Worm (Caenorhabditis elegans) whole organism, young adult: Measurements from ENCODE around the gene gpa-5.

ENCODE experiments used
- B0261.1 ChIP-seq: sonication (generic microtip); optimal IDR thresholded peaks from 2 replicates; lab custom pipeline; 2016; ENCODE audit warnings: mild to moderate bottlenecking, missing genetic modification characterization, moderate library complexity, missing compliant biosample characterization
- B0336.3 ChIP-seq: fragments of 200-800 bp; sonication (Bioruptor generic); IDR thresholded peaks from 2 replicates; pipeline ENCODE4 v1.3.6; 2022; ENCODE audit warnings: missing genetic modification characterization, missing compliant biosample characterization
- F10E7.11 ChIP-seq: sonication (generic microtip); optimal IDR thresholded peaks from 2 replicates; lab custom pipeline; 2017; ENCODE audit warnings: mild to moderate bottlenecking, missing genetic modification characterization, moderate library complexity, missing compliant biosample characterization
- F23B12.7 ChIP-seq: sonication (generic microtip); optimal IDR thresholded peaks from 2 replicates; lab custom pipeline; 2017; ENCODE audit warnings: missing genetic modification characterization, mild to moderate bottlenecking, missing compliant biosample characterization, antibody characterized with exemption, moderate library complexity; ENCODE audit not compliant: insufficient read depth
- F49E8.2 ChIP-seq: sonication (generic microtip); optimal IDR thresholded peaks from 3 replicates; lab custom pipeline; 2017; ENCODE audit warnings: missing genetic modification characterization, mild to moderate bottlenecking, missing compliant biosample characterization, antibody characterized with exemption, moderate library complexity; ENCODE audit not compliant: insufficient read depth
- F57C9.4 ChIP-seq: sonication (generic microtip); optimal IDR thresholded peaks from 2 replicates; lab custom pipeline; 2017; ENCODE audit warnings: mild to moderate bottlenecking, missing genetic modification characterization, missing compliant biosample characterization
- T07F8.4 ChIP-seq: sonication (generic microtip); optimal IDR thresholded peaks from 2 replicates; lab custom pipeline; 2016; ENCODE audit warnings: mild to moderate bottlenecking, missing genetic modification characterization, moderate library complexity, missing compliant biosample characterization
- Y53G8AR.9 ChIP-seq: fragments of 200-800 bp; sonication (Bioruptor generic); conservative IDR thresholded peaks from 2 replicates; pipeline ENCODE4 v1.3.6; 2022; ENCODE audit warnings: missing genetic modification reagents, missing genetic modification characterization, missing compliant biosample characterization
- akir-1 ChIP-seq: fragments of 200-800 bp; sonication (Bioruptor generic); optimal IDR thresholded peaks from 2 replicates; lab custom pipeline; 2018; ENCODE audit warnings: mild to moderate bottlenecking, missing genetic modification characterization, moderate library complexity, missing compliant biosample characterization
- ama-1 ChIP-seq, 3 experiments: fragments of 150-350 bp in 1 of 3; sonication (generic microtip) in 2 of 3; optimal IDR thresholded peaks; 2 replicates each; lab custom pipeline; 2014 to 2018; ENCODE audit warnings: missing biosample characterization in 2 of 3, missing genetic modification characterization in 2 of 3, missing genetic modification reagents in 2 of 3
- aptf-2 ChIP-seq: fragments of 200-800 bp; sonication (Bioruptor generic); conservative IDR thresholded peaks from 2 replicates; pipeline ENCODE4 v1.3.6; 2022; ENCODE audit warnings: missing genetic modification reagents, missing genetic modification characterization, missing compliant biosample characterization
- aptf-3 ChIP-seq: fragments of 200-800 bp; sonication (Bioruptor generic); IDR thresholded peaks from 2 replicates; pipeline ENCODE4 v1.3.6; 2022; ENCODE audit warnings: missing genetic modification characterization, missing compliant biosample characterization
- attf-5 ChIP-seq: fragments of 200-800 bp; sonication (Bioruptor generic); optimal IDR thresholded peaks from 2 replicates; lab custom pipeline; 2018; ENCODE audit warnings: mild to moderate bottlenecking, missing genetic modification characterization, missing compliant biosample characterization
- attf-6 ChIP-seq: fragments of 200-800 bp; sonication (Bioruptor generic); IDR thresholded peaks from 2 replicates; pipeline ENCODE4 v1.3.6; 2022; ENCODE audit warnings: missing genetic modification reagents, missing genetic modification characterization, missing compliant biosample characterization
- bed-2 ChIP-seq: fragments of 200-800 bp; sonication (Bioruptor generic); IDR thresholded peaks from 2 replicates; pipeline ENCODE4 v1.3.6; 2022; ENCODE audit warnings: missing genetic modification reagents, missing genetic modification characterization, missing compliant biosample characterization
- cebp-1 ChIP-seq, 2 experiments: fragments of 200-800 bp in 1 of 2; sonication (Bioruptor generic) in 1 of 2; sonication (generic microtip) in 1 of 2; IDR thresholded peaks in 1 of 2; optimal IDR thresholded peaks in 1 of 2; 2 replicates each; pipeline versions ENCODE4 v1.3.6 to Lab custom; 2017 to 2022; ENCODE audit warnings: missing compliant biosample characterization in 2 of 2, missing genetic modification characterization in 2 of 2, mild to moderate bottlenecking in 1 of 2, missing genetic modification reagents in 1 of 2, moderate library complexity in 1 of 2
- cebp-2 ChIP-seq: fragments of 200-800 bp; sonication (Bioruptor generic); IDR thresholded peaks from 2 replicates; pipeline ENCODE4 v1.3.6; 2022; ENCODE audit warnings: missing genetic modification characterization, missing compliant biosample characterization
- ceh-79 ChIP-seq: sonication (generic microtip); optimal IDR thresholded peaks from 2 replicates; lab custom pipeline; 2017; ENCODE audit warnings: mild to moderate bottlenecking, missing genetic modification characterization, missing compliant biosample characterization
- dpl-1 ChIP-seq: fragments of 150-350 bp; optimal IDR thresholded peaks from 2 replicates; lab custom pipeline; 2014; ENCODE audit warnings: missing biosample characterization, missing genetic modification reagents, missing genetic modification characterization
- egl-18 ChIP-seq: fragments of 200-800 bp; sonication (Bioruptor generic); IDR thresholded peaks from 2 replicates; pipeline ENCODE4 v1.3.6; 2022; ENCODE audit warnings: missing genetic modification reagents, missing genetic modification characterization, missing compliant biosample characterization
- ets-4 ChIP-seq: fragments of 200-800 bp; sonication (Bioruptor generic); optimal IDR thresholded peaks from 2 replicates; lab custom pipeline; 2018; ENCODE audit warnings: mild to moderate bottlenecking, missing genetic modification characterization, missing compliant biosample characterization
- fkh-3 ChIP-seq: sonication (generic microtip); optimal IDR thresholded peaks from 2 replicates; lab custom pipeline; 2016; ENCODE audit warnings: mild to moderate bottlenecking, missing genetic modification characterization, missing compliant biosample characterization
- hlh-12 ChIP-seq: sonication (generic microtip); optimal IDR thresholded peaks from 2 replicates; lab custom pipeline; 2016; ENCODE audit warnings: missing genetic modification characterization, missing compliant biosample characterization
- hmg-20 ChIP-seq: fragments of 200-800 bp; sonication (Bioruptor generic); IDR thresholded peaks from 2 replicates; pipeline ENCODE4 v1.3.6; 2022; ENCODE audit warnings: missing genetic modification reagents, missing genetic modification characterization, missing compliant biosample characterization
- hrde-1 ChIP-seq: sonication (generic microtip); optimal IDR thresholded peaks from 2 replicates; lab custom pipeline; 2016; ENCODE audit warnings: missing genetic modification characterization, mild to moderate bottlenecking, missing compliant biosample characterization, moderate library complexity, missing genotype, missing genetic modification reagents, borderline replicate concordance
- lag-1 ChIP-seq: fragments of 200-800 bp; sonication (Bioruptor generic); IDR thresholded peaks from 2 replicates; pipeline ENCODE4 v1.3.6; 2022; ENCODE audit warnings: missing genetic modification reagents, missing genetic modification characterization, missing compliant biosample characterization
- let-526 ChIP-seq: fragments of 200-800 bp; sonication (Bioruptor generic); IDR thresholded peaks from 2 replicates; pipeline ENCODE4 v1.3.6; 2022; ENCODE audit warnings: missing genetic modification reagents, missing genetic modification characterization, missing compliant biosample characterization
- lin-54 ChIP-seq: fragments of 200-800 bp; sonication (Bioruptor generic); optimal IDR thresholded peaks from 2 replicates; lab custom pipeline; 2018; ENCODE audit warnings: mild to moderate bottlenecking, missing genetic modification characterization, missing compliant biosample characterization
- madf-3 ChIP-seq: fragments of 200-800 bp; sonication (Bioruptor generic); IDR thresholded peaks from 2 replicates; pipeline ENCODE4 v1.3.6; 2022; ENCODE audit warnings: missing genetic modification reagents, missing genetic modification characterization, missing compliant biosample characterization
- madf-6 ChIP-seq: fragments of 200-800 bp; sonication (Bioruptor generic); IDR thresholded peaks from 2 replicates; pipeline ENCODE4 v1.3.6; 2022; ENCODE audit warnings: missing genetic modification reagents, missing genetic modification characterization, missing compliant biosample characterization
- madf-8 ChIP-seq: fragments of 200-800 bp; sonication (Bioruptor generic); conservative IDR thresholded peaks from 2 replicates; pipeline ENCODE4 v1.3.6; 2022; ENCODE audit warnings: missing genetic modification reagents, missing genetic modification characterization, missing compliant biosample characterization
- mcd-1 ChIP-seq: fragments of 200-800 bp; sonication (Bioruptor generic); IDR thresholded peaks from 2 replicates; pipeline ENCODE4 v1.3.6; 2022; ENCODE audit warnings: missing genetic modification reagents, missing genetic modification characterization, missing compliant biosample characterization
- nfyb-1 ChIP-seq: fragments of 200-800 bp; sonication (Bioruptor generic); IDR thresholded peaks from 2 replicates; pipeline ENCODE4 v1.3.6; 2022; ENCODE audit warnings: missing genetic modification reagents, missing genetic modification characterization, missing compliant biosample characterization
- nhr-90 ChIP-seq: sonication (generic microtip); optimal IDR thresholded peaks from 2 replicates; lab custom pipeline; 2016; ENCODE audit warnings: missing genotype, mild to moderate bottlenecking, missing genetic modification characterization, missing compliant biosample characterization
- pha-4 ChIP-seq: fragments of 150-350 bp; sonication (generic microtip); optimal IDR thresholded peaks from 2 replicates; lab custom pipeline; 2014; ENCODE audit warnings: missing biosample characterization, missing genetic modification reagents, missing genetic modification characterization
- rcor-1 ChIP-seq: fragments of 200-800 bp; sonication (Bioruptor generic); IDR thresholded peaks from 2 replicates; pipeline ENCODE4 v1.3.6; 2022; ENCODE audit warnings: missing genetic modification reagents, missing genetic modification characterization, missing compliant biosample characterization
- sea-2 ChIP-seq: fragments of 200-800 bp; sonication (Bioruptor generic); IDR thresholded peaks from 2 replicates; pipeline ENCODE4 v1.3.6; 2022; ENCODE audit warnings: missing genetic modification characterization, missing compliant biosample characterization
- snpc-1.3 ChIP-seq: sonication (generic microtip); optimal IDR thresholded peaks from 2 replicates; lab custom pipeline; 2017; ENCODE audit warnings: missing genetic modification characterization, mild to moderate bottlenecking, missing compliant biosample characterization, antibody characterized with exemption, moderate library complexity, missing genotype, missing genetic modification reagents; ENCODE audit not compliant: insufficient read depth
- snpc-4 ChIP-seq, 5 experiments: fragments of 150-350 bp in 1 of 5; sonication (generic microtip) in 4 of 5; optimal IDR thresholded peaks; 2 replicates each; lab custom pipeline; 2014 to 2018; ENCODE audit warnings: missing genetic modification characterization in 5 of 5, missing biosample characterization in 3 of 5, antibody characterized with exemption in 2 of 5, mild to moderate bottlenecking in 2 of 5, missing compliant biosample characterization in 2 of 5, missing genotype in 2 of 5, moderate library complexity in 2 of 5, missing genetic modification reagents in 1 of 5
- sptf-2 ChIP-seq: fragments of 200-800 bp; sonication (Bioruptor generic); optimal IDR thresholded peaks from 2 replicates; lab custom pipeline; 2018; ENCODE audit warnings: mild to moderate bottlenecking, missing genetic modification characterization, missing compliant biosample characterization
- ztf-22 ChIP-seq: fragments of 200-800 bp; sonication (Bioruptor generic); optimal IDR thresholded peaks from 2 replicates; lab custom pipeline; 2018; ENCODE audit warnings: mild to moderate bottlenecking, missing genetic modification characterization, moderate library complexity, missing compliant biosample characterization
- ztf-25 ChIP-seq: fragments of 200-800 bp; sonication (Bioruptor generic); IDR thresholded peaks from 2 replicates; pipeline ENCODE4 v1.3.6; 2022; ENCODE audit warnings: missing genetic modification reagents, missing genetic modification characterization, missing compliant biosample characterization
- ztf-6 ChIP-seq: fragments of 200-800 bp; sonication (Bioruptor generic); IDR thresholded peaks from 2 replicates; pipeline ENCODE4 v1.3.6; 2022; ENCODE audit warnings: missing genetic modification reagents, missing genetic modification characterization, missing compliant biosample characterization

Gene gpa-5

ce11 chrX:2120961-2121360, at the start of gene gpa-5:
gpa-5 (minus strand) TSS chrX:2121061.
- TF ChIP-seq F23B12.7 (tag; lab: Kevin White, UChicago) (no peak), bed-2 (GFP tag; lab: Robert Waterston, UW) (no peak), attf-5 (GFP tag; lab: Kevin White, UChicago) (no peak), akir-1 (GFP tag; lab: Kevin White, UChicago) (no peak), snpc-1.3 (tag; lab: Kevin White, UChicago) (no peak), nhr-90 (tag; lab: Kevin White, UChicago) (no peak), rcor-1 (GFP tag; lab: Robert Waterston, UW) (no peak), aptf-3 (no peak), nfyb-1 (GFP tag; lab: Robert Waterston, UW) (no peak), ceh-79 (tag; lab: Kevin White, UChicago) (no peak), ztf-22 (no peak), sptf-2 (GFP tag; lab: Kevin White, UChicago) (no peak), B0261.1 (tag; lab: Kevin White, UChicago) (no peak), fkh-3 (tag; lab: Kevin White, UChicago) (no peak)

- TF ChIP-seq hmg-20, result no peak
- no peak for TF ChIP-seq mcd-1 (GFP tag; lab: Robert Waterston, UW)
- no peak for TF ChIP-seq ama-1 (optimal IDR thresholded peaks at IDR 0.05; lab: Kevin White, UChicago)
- TF ChIP-seq ama-1 (GFP tag; optimal IDR thresholded peaks at IDR 0.05; lab: Kevin White, UChicago), result no peak
- TF ChIP-seq ztf-6 (GFP tag; lab: Robert Waterston, UW), result no peak
- no peak for TF ChIP-seq F57C9.4 (tag; lab: Kevin White, UChicago)
- TF ChIP-seq madf-3 (GFP tag; lab: Robert Waterston, UW), result no peak
Observed at ce11 chrX:2164751-2165150, 43.9 kb upstream of the gpa-5 start, which contains the start of gene F48B9.3. F48B9.3 (plus strand) TSS chrX:2165051.

ce11 chrX:2163084-2163483, 42.2 kb upstream of the gpa-5 start, which contains the start of gene pdf-2:
pdf-2 (plus strand) TSS chrX:2163384.
- no peak for TF ChIP-seq madf-8 (GFP tag; lab: Robert Waterston, UW)
- no peak for TF ChIP-seq ztf-25 (GFP tag; lab: Robert Waterston, UW)
- TF ChIP-seq hrde-1 (tag; lab: Kevin White, UChicago), result no peak
- TF ChIP-seq fkh-3 (tag; lab: Kevin White, UChicago), result no peak
- TF ChIP-seq ceh-79 (tag; lab: Kevin White, UChicago), result no peak
- TF ChIP-seq aptf-2 (GFP tag; lab: Robert Waterston, UW), result no peak
- no peak for TF ChIP-seq T07F8.4 (tag; lab: Kevin White, UChicago)
- TF ChIP-seq F49E8.2, result no peak
- TF ChIP-seq lin-54 (GFP tag; lab: Kevin White, UChicago), result no peak
- no peak for TF ChIP-seq snpc-4 (GFP tag; optimal IDR thresholded peaks at IDR 0.05; lab: Kevin White, UChicago)
- TF ChIP-seq snpc-4 (tag; optimal IDR thresholded peaks at IDR 0.05; lab: Kevin White, UChicago), result no peak
- no peak for TF ChIP-seq attf-6 (GFP tag; lab: Robert Waterston, UW)
- no peak for TF ChIP-seq B0336.3 (GFP tag; lab: Robert Waterston, UW)
- TF ChIP-seq sea-2, result no peak
- no peak for TF ChIP-seq dpl-1 (GFP tag; lab: Kevin White, UChicago)
- TF ChIP-seq lag-1 (GFP tag; lab: Robert Waterston, UW), result no peak

ce11 chrX:2157855-2158254, 37.0 kb upstream of the gpa-5 start:
- TF ChIP-seq ets-4 (GFP tag; lab: Kevin White, UChicago), result no peak
- no peak for TF ChIP-seq let-526
- TF ChIP-seq egl-18 (GFP tag; lab: Robert Waterston, UW), result no peak
- TF ChIP-seq cebp-2 (GFP tag; lab: Robert Waterston, UW), result no peak
- TF ChIP-seq hlh-12 (tag; lab: Kevin White, UChicago), result no peak
- no peak for TF ChIP-seq F49E8.2
- no peak for TF ChIP-seq madf-8 (GFP tag; lab: Robert Waterston, UW)
- no peak for TF ChIP-seq F57C9.4 (tag; lab: Kevin White, UChicago)
- no peak for TF ChIP-seq Y53G8AR.9
- TF ChIP-seq F10E7.11 (tag; lab: Kevin White, UChicago), result no peak
- no peak for TF ChIP-seq pha-4 (tag; lab: Kevin White, UChicago)
- TF ChIP-seq madf-6 (GFP tag; lab: Robert Waterston, UW), result no peak
- no peak for TF ChIP-seq cebp-1 (GFP tag; IDR thresholded peaks at IDR 0.05; lab: Robert Waterston, UW)
- no peak for TF ChIP-seq cebp-1 (tag; optimal IDR thresholded peaks at IDR 0.05; lab: Kevin White, UChicago)
